Fruit fly (Drosophila melanogaster) whole organism, embryonic: ENCODE results near the gene CG11768.

Experiments
- CG1024 ChIP-seq: fragments of 200-800 bp; sonication (Bioruptor generic); IDR thresholded peaks from 2 replicates; pipeline ENCODE4 v1.3.6; 2022; ENCODE audit warnings: missing biosample characterization, missing genetic modification characterization
- CG10565 ChIP-seq: fragments of 200-800 bp; sonication (Bioruptor generic); optimal IDR thresholded peaks from 3 replicates; lab custom pipeline; 2016; ENCODE audit warnings: missing biosample characterization, mild to moderate bottlenecking, missing genetic modification characterization
- CG11723 ChIP-seq: fragments of 200-800 bp; sonication (Bioruptor generic); optimal IDR thresholded peaks from 2 replicates; lab custom pipeline; 2017; ENCODE audit warnings: missing biosample characterization, mild to moderate bottlenecking, missing genetic modification characterization
- CG12769 ChIP-seq: fragments of 200-800 bp; sonication (Bioruptor generic); optimal IDR thresholded peaks from 2 replicates; lab custom pipeline; 2019; ENCODE audit warnings: missing biosample characterization, mild to moderate bottlenecking, missing genetic modification characterization, moderate library complexity
- CG13287 ChIP-seq: fragments of 200-800 bp; sonication (Bioruptor generic); IDR thresholded peaks from 2 replicates; pipeline ENCODE4 v1.3.6; 2022; ENCODE audit warnings: missing biosample characterization, missing genetic modification characterization; ENCODE audit not compliant: partially characterized antibody
- CG13424 ChIP-seq: fragments of 200-800 bp; sonication (Bioruptor generic); optimal IDR thresholded peaks from 2 replicates; lab custom pipeline; 2019; ENCODE audit warnings: missing biosample characterization, mild to moderate bottlenecking, missing genetic modification characterization, moderate library complexity
- CG14014 ChIP-seq: fragments of 200-800 bp; sonication (Bioruptor generic); IDR thresholded peaks from 2 replicates; pipeline ENCODE4 v1.3.6; 2022; ENCODE audit warnings: missing biosample characterization, missing genetic modification characterization
- CG15514 ChIP-seq: fragments of 200-800 bp; sonication (Bioruptor generic); optimal IDR thresholded peaks from 3 replicates; lab custom pipeline; 2017; ENCODE audit warnings: missing biosample characterization, missing genetic modification characterization, mild to moderate bottlenecking, moderate library complexity, missing genetic modification reagents
- CG15601 ChIP-seq: fragments of 200-800 bp; sonication (Bioruptor generic); optimal IDR thresholded peaks from 3 replicates; lab custom pipeline; 2019; ENCODE audit warnings: missing biosample characterization, mild to moderate bottlenecking, missing genetic modification characterization, moderate library complexity
- CG2889 ChIP-seq: fragments of 200-800 bp; sonication (Bioruptor generic); IDR thresholded peaks from 3 replicates; pipeline ENCODE4 v1.3.6; 2022; ENCODE audit warnings: missing biosample characterization, missing genetic modification characterization
- CG30431 ChIP-seq: fragments of 200-800 bp; sonication (Bioruptor generic); optimal IDR thresholded peaks from 2 replicates; lab custom pipeline; 2017; ENCODE audit warnings: missing biosample characterization, missing genetic modification characterization
- CG31365 ChIP-seq: fragments of 200-800 bp; sonication (Bioruptor generic); optimal IDR thresholded peaks from 2 replicates; lab custom pipeline; 2018; ENCODE audit warnings: missing biosample characterization, mild to moderate bottlenecking, missing genetic modification characterization
- CG42726 ChIP-seq: fragments of 200-800 bp; sonication (Bioruptor generic); IDR thresholded peaks from 2 replicates; pipeline ENCODE4 v1.3.6; 2022; ENCODE audit warnings: missing biosample characterization, missing genetic modification characterization; ENCODE audit not compliant: partially characterized antibody
- CG4820 ChIP-seq: fragments of 200-800 bp; sonication (Bioruptor generic); optimal IDR thresholded peaks from 3 replicates; lab custom pipeline; 2016; ENCODE audit warnings: missing biosample characterization, missing genetic modification characterization
- CG6765 ChIP-seq: fragments of 200-800 bp; sonication (Bioruptor generic); optimal IDR thresholded peaks from 3 replicates; lab custom pipeline; 2017; ENCODE audit warnings: missing biosample characterization, mild to moderate bottlenecking, missing genetic modification characterization
- CG6791 ChIP-seq: fragments of 200-800 bp; sonication (Bioruptor generic); IDR thresholded peaks from 3 replicates; pipeline ENCODE4 v1.3.6; 2022; ENCODE audit warnings: missing biosample characterization, missing genetic modification characterization; ENCODE audit not compliant: partially characterized antibody
- CG8924 ChIP-seq: fragments of 200-800 bp; optimal IDR thresholded peaks from 3 replicates; lab custom pipeline; 2019; ENCODE audit warnings: missing biosample characterization, mild to moderate bottlenecking, missing genetic modification characterization, moderate library complexity
- Chrac-16 ChIP-seq: fragments of 200-800 bp; sonication (Bioruptor generic); optimal IDR thresholded peaks from 3 replicates; lab custom pipeline; 2016; ENCODE audit warnings: missing biosample characterization, missing genetic modification characterization
- CkIIα-i1 ChIP-seq: fragments of 200-800 bp; sonication (Bioruptor generic); IDR thresholded peaks from 2 replicates; pipeline ENCODE4 v1.3.6; 2022; ENCODE audit warnings: missing biosample characterization, missing genetic modification characterization
- Dip3 ChIP-seq: fragments of 200-800 bp; sonication (Bioruptor generic); optimal IDR thresholded peaks from 3 replicates; lab custom pipeline; 2016; ENCODE audit warnings: missing biosample characterization, missing genetic modification characterization
- Hr51 ChIP-seq, 2 experiments: fragments of 200-800 bp; sonication (Bioruptor generic); optimal IDR thresholded peaks; 2 replicates in 1 of 2; 3 replicates in 1 of 2; lab custom pipeline; 2016 to 2018; ENCODE audit warnings: missing biosample characterization in 2 of 2, missing genetic modification characterization in 2 of 2, mild to moderate bottlenecking in 1 of 2, moderate library complexity in 1 of 2
- Hsf ChIP-seq: fragments of 200-800 bp; sonication (Bioruptor generic); optimal IDR thresholded peaks from 3 replicates; lab custom pipeline; 2016; ENCODE audit warnings: missing biosample characterization, missing genetic modification characterization
- NfI ChIP-seq: fragments of 200-800 bp; sonication (Bioruptor generic); optimal IDR thresholded peaks from 3 replicates; lab custom pipeline; 2018; ENCODE audit warnings: missing biosample characterization, mild to moderate bottlenecking, missing genetic modification characterization, moderate library complexity
- Oli ChIP-seq: fragments of 200-800 bp; sonication (Bioruptor generic); optimal IDR thresholded peaks from 2 replicates; lab custom pipeline; 2018; ENCODE audit warnings: missing biosample characterization, mild to moderate bottlenecking, missing genetic modification characterization, moderate library complexity
- Rfx ChIP-seq: fragments of 200-800 bp; sonication (Bioruptor generic); IDR thresholded peaks from 2 replicates; pipeline ENCODE4 v1.3.6; 2022; ENCODE audit warnings: missing biosample characterization, missing genetic modification characterization
- Scr ChIP-seq: fragments of 200-800 bp; sonication (Bioruptor generic); IDR thresholded peaks from 2 replicates; pipeline ENCODE4 v1.3.6; 2022; ENCODE audit warnings: missing biosample characterization, missing genetic modification characterization; ENCODE audit not compliant: partially characterized antibody
- Sin3A ChIP-seq: fragments of >200 bp; optimal IDR thresholded peaks from 2 replicates; lab custom pipeline; 2018
- Sry-β ChIP-seq: fragments of 200-800 bp; sonication (Bioruptor generic); optimal IDR thresholded peaks from 2 replicates; lab custom pipeline; 2018; ENCODE audit warnings: missing biosample characterization, mild to moderate bottlenecking, missing genetic modification characterization, moderate library complexity
- Xrp1 ChIP-seq: fragments of 200-800 bp; sonication (Bioruptor generic); IDR thresholded peaks from 2 replicates; pipeline ENCODE4 v1.3.6; 2022; ENCODE audit warnings: missing biosample characterization, missing genetic modification characterization
- az2 ChIP-seq: fragments of 200-800 bp; sonication (Bioruptor generic); optimal IDR thresholded peaks from 3 replicates; lab custom pipeline; 2016; ENCODE audit warnings: missing biosample characterization, missing genetic modification characterization
- bigmax ChIP-seq: fragments of 200-800 bp; sonication (Bioruptor generic); optimal IDR thresholded peaks from 2 replicates; lab custom pipeline; 2018; ENCODE audit warnings: missing biosample characterization, mild to moderate bottlenecking, missing genetic modification characterization
- bowl ChIP-seq: fragments of 200-800 bp; sonication (Bioruptor generic); IDR thresholded peaks from 2 replicates; pipeline ENCODE4 v1.3.6; 2022; ENCODE audit warnings: missing biosample characterization, missing genetic modification characterization
- caup ChIP-seq: fragments of 200-800 bp; sonication (Bioruptor generic); optimal IDR thresholded peaks from 3 replicates; lab custom pipeline; 2017; ENCODE audit warnings: missing biosample characterization, mild to moderate bottlenecking, missing genetic modification characterization, moderate library complexity; ENCODE audit not compliant: severe bottlenecking
- cg ChIP-seq: fragments of 200-800 bp; sonication (Bioruptor generic); optimal IDR thresholded peaks from 3 replicates; lab custom pipeline; 2019; ENCODE audit warnings: missing biosample characterization, mild to moderate bottlenecking, missing genetic modification characterization, moderate library complexity
- cwo ChIP-seq: fragments of 200-800 bp; sonication (Bioruptor generic); optimal IDR thresholded peaks from 3 replicates; lab custom pipeline; 2017; ENCODE audit warnings: missing biosample characterization, missing genetic modification characterization, mild to moderate bottlenecking, moderate library complexity, missing genetic modification reagents
- dan ChIP-seq: fragments of 200-800 bp; sonication (Bioruptor generic); IDR thresholded peaks from 2 replicates; pipeline ENCODE4 v1.3.6; 2022; ENCODE audit warnings: missing biosample characterization, missing genetic modification characterization
- ftz-f1 ChIP-seq: fragments of 200-800 bp; sonication (Bioruptor generic); optimal IDR thresholded peaks from 2 replicates; lab custom pipeline; 2016; ENCODE audit warnings: missing biosample characterization, missing genetic modification characterization
- gsb ChIP-seq: fragments of 200-800 bp; sonication (Bioruptor generic); IDR thresholded peaks from 2 replicates; pipeline ENCODE4 v1.3.6; 2022; ENCODE audit warnings: missing biosample characterization, missing genetic modification characterization
- maf-S ChIP-seq: fragments of 200-800 bp; sonication (Bioruptor generic); optimal IDR thresholded peaks from 2 replicates; lab custom pipeline; 2016; ENCODE audit warnings: missing biosample characterization, missing genetic modification characterization
- nom ChIP-seq: fragments of 200-800 bp; sonication (Bioruptor generic); optimal IDR thresholded peaks from 2 replicates; lab custom pipeline; 2017; ENCODE audit warnings: missing biosample characterization, missing genetic modification characterization, mild to moderate bottlenecking, moderate library complexity, missing genetic modification reagents
- oc ChIP-seq: fragments of 200-800 bp; sonication (Bioruptor generic); optimal IDR thresholded peaks from 2 replicates; lab custom pipeline; 2018; ENCODE audit warnings: missing biosample characterization, mild to moderate bottlenecking, missing genetic modification characterization, moderate library complexity
- rib ChIP-seq: fragments of 200-800 bp; sonication (Bioruptor generic); IDR thresholded peaks from 2 replicates; pipeline ENCODE4 v1.3.6; 2022; ENCODE audit warnings: missing biosample characterization, missing genetic modification characterization
- seq ChIP-seq: fragments of 200-800 bp; sonication (Bioruptor generic); IDR thresholded peaks from 2 replicates; pipeline ENCODE4 v1.3.6; 2022; ENCODE audit warnings: missing biosample characterization, missing genetic modification characterization
- slbo ChIP-seq: fragments of 200-800 bp; sonication (Bioruptor generic); IDR thresholded peaks from 2 replicates; pipeline ENCODE4 v1.3.6; 2022; ENCODE audit warnings: missing biosample characterization, missing genetic modification characterization
- ssp ChIP-seq: fragments of 200-800 bp; sonication (Bioruptor generic); IDR thresholded peaks from 2 replicates; pipeline ENCODE4 v1.3.6; 2022; ENCODE audit warnings: missing biosample characterization, missing genetic modification characterization
- tap ChIP-seq: fragments of 200-800 bp; optimal IDR thresholded peaks from 3 replicates; lab custom pipeline; 2019; ENCODE audit warnings: missing biosample characterization, mild to moderate bottlenecking, missing genetic modification characterization, moderate library complexity
- tna ChIP-seq: fragments of 200-800 bp; sonication (Bioruptor generic); IDR thresholded peaks from 2 replicates; pipeline ENCODE4 v1.3.6; 2022; ENCODE audit warnings: missing biosample characterization, missing genetic modification characterization; ENCODE audit not compliant: partially characterized antibody
- ttk ChIP-seq: fragments of 200-800 bp; sonication (Bioruptor generic); IDR thresholded peaks from 2 replicates; pipeline ENCODE4 v2.1.2; 2022; ENCODE audit warnings: missing biosample characterization, missing genetic modification characterization
- tup ChIP-seq: fragments of 200-800 bp; sonication (Bioruptor generic); optimal IDR thresholded peaks from 2 replicates; lab custom pipeline; 2016; ENCODE audit warnings: missing biosample characterization, mild to moderate bottlenecking, missing genetic modification characterization, moderate library complexity
- twi ChIP-seq: fragments of 200-800 bp; optimal IDR thresholded peaks from 2 replicates; lab custom pipeline; 2019; ENCODE audit warnings: missing biosample characterization, mild to moderate bottlenecking, missing genetic modification characterization, moderate library complexity

Gene CG11768

DNA sequence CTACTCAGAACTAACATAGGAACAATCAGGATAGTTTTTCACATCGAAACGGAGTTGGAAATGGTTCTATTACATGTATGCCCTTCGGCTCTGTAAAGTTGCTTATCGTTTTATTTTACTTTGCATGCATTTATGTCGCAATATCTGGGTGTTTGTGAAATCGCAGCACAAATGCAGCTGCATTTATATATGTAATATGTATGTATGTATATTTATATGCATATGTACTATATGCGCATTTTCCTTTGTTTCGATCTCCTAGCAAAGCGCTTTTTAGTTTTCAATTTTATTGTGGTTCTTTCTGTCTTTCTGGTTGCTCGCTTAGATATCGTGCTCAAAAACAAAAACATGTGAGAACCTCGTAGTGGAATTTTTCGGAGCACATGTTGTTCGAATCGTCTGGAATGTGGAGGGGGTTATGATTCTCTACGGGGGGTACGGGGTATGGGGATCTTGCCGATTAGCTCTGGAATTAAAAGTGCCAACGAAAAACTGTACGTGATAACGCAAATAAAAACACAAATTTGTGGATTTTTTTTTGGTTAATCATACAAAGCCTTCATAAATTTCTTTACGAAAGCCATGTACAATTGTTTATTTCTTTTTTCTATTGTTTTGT, 46.1 kb upstream of the CG11768 start (continued):
- TF ChIP-seq CG4820: no peak
- TF ChIP-seq slbo (GFP tag; lab: Robert Waterston, UW): no peak
- TF ChIP-seq CG15514: no peak
- 0 out of 2 replicates have a peak, but pooled peaks have one; percentile 5 for TF ChIP-seq Xrp1 (GFP tag; lab: Robert Waterston, UW)
- no peak for TF ChIP-seq CG1024 (GFP tag; lab: Robert Waterston, UW)
- no peak for TF ChIP-seq Chrac-16 (GFP tag; lab: Kevin White, UChicago)
- peak; percentile 34; the same call in 1 of the 2 replicates for TF ChIP-seq rib (GFP tag; lab: Robert Waterston, UW)
- TF ChIP-seq CkIIα-i1 (GFP tag; lab: Robert Waterston, UW): no peak
- peak; percentile 12 for TF ChIP-seq caup (GFP tag; lab: Kevin White, UChicago)
- TF ChIP-seq seq (GFP tag; lab: Robert Waterston, UW): no peak
- no peak for TF ChIP-seq Dip3 (GFP tag; lab: Kevin White, UChicago)
- no peak for TF ChIP-seq CG30431 (GFP tag; lab: Kevin White, UChicago)
- no peak for TF ChIP-seq maf-S (GFP tag; lab: Kevin White, UChicago)
- TF ChIP-seq dan (GFP tag; lab: Robert Waterston, UW): no peak
- no peak for TF ChIP-seq bowl
- no peak for TF ChIP-seq tna (GFP tag; lab: Robert Waterston, UW)
- no peak for TF ChIP-seq ssp (GFP tag; lab: Robert Waterston, UW)
- TF ChIP-seq CG8924 (tag; lab: Kevin White, UChicago): no peak
- no peak for TF ChIP-seq tup (GFP tag; lab: Kevin White, UChicago)
- TF ChIP-seq Rfx: peak; percentile 7; the same call in 1 of the 2 replicates
- no peak for TF ChIP-seq Oli (tag; lab: Kevin White, UChicago)
- peak; percentile 20 for TF ChIP-seq bigmax
- TF ChIP-seq Scr (GFP tag; lab: Robert Waterston, UW): no peak
- TF ChIP-seq Sry-β: no peak
- no peak for TF ChIP-seq gsb (GFP tag; lab: Robert Waterston, UW)
- TF ChIP-seq CG6765 (GFP tag; lab: Kevin White, UChicago): peak; percentile 10
- no peak for TF ChIP-seq cg (GFP tag; lab: Kevin White, UChicago)
- no peak for TF ChIP-seq ftz-f1 (GFP tag; lab: Kevin White, UChicago)
- no peak for TF ChIP-seq CG13424 (tag; lab: Kevin White, UChicago)
- no peak for TF ChIP-seq CG14014
- TF ChIP-seq CG13287 (GFP tag; lab: Robert Waterston, UW): no peak
- no peak for TF ChIP-seq CG6791
- no peak for TF ChIP-seq az2 (GFP tag; lab: Kevin White, UChicago)
- no peak; the same call in 1 of the 2 replicates for TF ChIP-seq CG42726 (GFP tag; lab: Robert Waterston, UW)
- TF ChIP-seq CG12769 (tag; lab: Kevin White, UChicago): peak; percentile 64
- TF ChIP-seq CG11723 (GFP tag; lab: Kevin White, UChicago): no peak
- no peak for TF ChIP-seq CG15601 (tag; lab: Kevin White, UChicago)
- no peak for TF ChIP-seq Hr51 (GFP tag; optimal IDR thresholded peaks at IDR 0.05; lab: Kevin White, UChicago)
- TF ChIP-seq Hsf (GFP tag; lab: Kevin White, UChicago): no peak
- no peak for TF ChIP-seq CG31365 (tag; lab: Kevin White, UChicago)
- no peak for TF ChIP-seq nom (GFP tag; lab: Kevin White, UChicago)
- TF ChIP-seq oc: no peak
- peak; percentile 82 for TF ChIP-seq twi (tag; lab: Kevin White, UChicago)
- peak; percentile 80 for TF ChIP-seq cwo (GFP tag; lab: Kevin White, UChicago)
- TF ChIP-seq tap (tag; lab: Kevin White, UChicago): no peak
- no peak for TF ChIP-seq CG10565 (GFP tag; lab: Kevin White, UChicago)
- TF ChIP-seq ttk (GFP tag; lab: Robert Waterston, UW): no peak
- no peak for TF ChIP-seq CG2889
- TF ChIP-seq Sin3A (lab: Kevin White, UChicago): no peak
- no peak for TF ChIP-seq NfI
